Worm (Caenorhabditis elegans) whole organism, midembryonic: ENCODE measurements around the gene C44C10.10.

Experiments used
- T22C8.4 ChIP-seq: fragments of 200-800 bp; sonication (Bioruptor generic); IDR thresholded peaks from 2 replicates; pipeline ENCODE4 v1.3.6; 2022; ENCODE audit warnings: missing genetic modification characterization, missing compliant biosample characterization
- cog-1 ChIP-seq: sonication (generic microtip); optimal IDR thresholded peaks from 2 replicates; lab custom pipeline; 2016; ENCODE audit warnings: missing genetic modification characterization, missing compliant biosample characterization
- flt-1 ChIP-seq: fragments of 200-800 bp; sonication (Bioruptor generic); IDR thresholded peaks from 2 replicates; pipeline ENCODE4 v1.3.6; 2022; ENCODE audit warnings: missing genetic modification characterization, missing compliant biosample characterization
- klf-2 ChIP-seq: fragments of 200-800 bp; sonication (Bioruptor generic); conservative IDR thresholded peaks from 2 replicates; pipeline ENCODE4 v1.3.6; 2022; ENCODE audit warnings: missing genetic modification reagents, missing genetic modification characterization, missing compliant biosample characterization
- med-1 ChIP-seq: sonication (generic microtip); optimal IDR thresholded peaks from 2 replicates; lab custom pipeline; 2017; ENCODE audit warnings: missing genetic modification characterization, mild to moderate bottlenecking, missing compliant biosample characterization, antibody characterized with exemption, missing genetic modification reagents; ENCODE audit not compliant: insufficient read depth
- ref-1 ChIP-seq: fragments of 200-800 bp; sonication (Bioruptor generic); conservative IDR thresholded peaks from 2 replicates; pipeline ENCODE4 v1.3.6; 2022; ENCODE audit warnings: missing genetic modification reagents, missing genetic modification characterization, missing compliant biosample characterization
- tab-1 ChIP-seq: fragments of 200-800 bp; sonication (Bioruptor generic); IDR thresholded peaks from 2 replicates; pipeline ENCODE4 v1.3.6; 2022; ENCODE audit warnings: missing genetic modification characterization, missing compliant biosample characterization
- ztf-23 ChIP-seq: fragments of 200-800 bp; sonication (Bioruptor generic); IDR thresholded peaks from 2 replicates; pipeline ENCODE4 v1.3.6; 2022; ENCODE audit warnings: missing genetic modification reagents, missing genetic modification characterization, missing compliant biosample characterization
- ztf-29 ChIP-seq: fragments of 200-800 bp; sonication (Bioruptor generic); IDR thresholded peaks from 2 replicates; pipeline ENCODE4 v1.3.6; 2022; ENCODE audit warnings: missing genetic modification reagents, missing genetic modification characterization, missing compliant biosample characterization

C44C10.10 gene

DNA sequence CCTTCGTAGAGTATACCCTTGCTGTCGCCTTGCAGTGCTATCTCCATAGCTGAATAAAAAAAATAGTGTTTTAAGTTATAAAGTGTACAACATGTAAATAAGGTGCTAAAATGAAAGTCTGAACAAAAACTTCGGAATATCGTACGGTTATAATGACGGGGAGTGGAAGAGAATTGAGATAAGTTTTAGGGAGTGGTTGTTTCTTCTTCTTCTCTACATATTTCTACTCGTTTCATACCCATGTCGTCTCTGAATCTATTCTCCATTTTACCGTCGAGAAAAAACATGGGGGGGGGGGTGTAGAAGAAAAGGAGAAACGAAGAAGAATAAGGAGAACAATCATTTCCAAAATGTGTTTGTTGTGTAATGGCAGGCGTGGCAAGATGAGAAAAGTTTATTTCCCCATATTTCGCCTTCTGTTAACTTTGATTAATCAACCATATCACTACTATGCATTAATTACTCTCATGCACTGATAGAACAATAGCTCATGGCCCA is 26.4 kb downstream of the C44C10.10 start, which contains the start of gene C44C10.9:
Gene C44C10.9 (minus strand): TSS at position 51 of the 498 bp plus-strand sequence.
- TF ChIP-seq flt-1 (GFP tag; lab: Robert Waterston, UW): no peak
- no peak for TF ChIP-seq T22C8.4 (GFP tag; lab: Robert Waterston, UW)
- no peak for TF ChIP-seq cog-1 (tag; lab: Kevin White, UChicago)
- no peak for TF ChIP-seq ref-1

DNA sequence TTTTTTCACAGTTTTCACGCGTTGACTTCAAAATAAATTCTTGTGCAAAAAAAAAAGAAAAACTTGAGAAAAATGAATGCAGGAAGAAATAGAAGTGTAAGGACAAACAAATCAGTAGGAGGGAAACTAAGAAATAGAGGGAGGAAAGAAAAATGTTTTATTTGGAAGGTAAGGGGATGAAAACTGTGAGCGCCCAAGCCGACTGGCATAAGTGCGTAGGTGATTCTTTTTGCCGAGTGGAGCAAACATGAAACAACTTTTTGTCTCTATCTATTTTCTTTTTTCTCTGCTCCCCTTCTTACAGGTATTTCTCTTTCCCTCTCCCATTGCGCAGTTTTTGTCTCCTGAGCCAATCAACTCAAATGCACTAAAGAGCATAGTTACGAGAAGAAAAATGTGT is 28.6 kb downstream of the C44C10.10 start:
- TF ChIP-seq ztf-29 (GFP tag; lab: Robert Waterston, UW) (no peak), tab-1 (GFP tag; lab: Robert Waterston, UW) (no peak), ztf-23 (GFP tag; lab: Robert Waterston, UW) (no peak), klf-2 (GFP tag; lab: Robert Waterston, UW) (no peak), ref-1 (no peak), flt-1 (GFP tag; lab: Robert Waterston, UW) (no peak), T22C8.4 (GFP tag; lab: Robert Waterston, UW) (no peak), cog-1 (tag; lab: Kevin White, UChicago) (no peak), med-1 (GFP tag; lab: Kevin White, UChicago) (no peak)

- TF ChIP-seq flt-1 (GFP tag; lab: Robert Waterston, UW): no peak
Measured at ce11 chrX:11720058-11720457, 29.9 kb downstream of the C44C10.10 start.

- no peak for TF ChIP-seq ztf-29 (GFP tag; lab: Robert Waterston, UW)
- no peak for TF ChIP-seq T22C8.4 (GFP tag; lab: Robert Waterston, UW)
- TF ChIP-seq ref-1: no peak
- no peak for TF ChIP-seq tab-1 (GFP tag; lab: Robert Waterston, UW)
- TF ChIP-seq cog-1 (tag; lab: Kevin White, UChicago): no peak
- TF ChIP-seq klf-2 (GFP tag; lab: Robert Waterston, UW): no peak
- no peak for TF ChIP-seq med-1 (GFP tag; lab: Kevin White, UChicago)
- TF ChIP-seq flt-1 (GFP tag; lab: Robert Waterston, UW): no peak
- TF ChIP-seq ztf-23 (GFP tag; lab: Robert Waterston, UW): no peak
Measured at ce11 chrX:11723781-11724201, 33.7 kb downstream of the C44C10.10 start, which contains the start of gene D1053.4. TSS of gene D1053.4 (minus strand) at chrX:11723800.

ce11 chrX:11725646-11726045 is 35.5 kb downstream of the C44C10.10 start:
- TF ChIP-seq ztf-23 (GFP tag; lab: Robert Waterston, UW): no peak
- no peak for TF ChIP-seq ztf-29 (GFP tag; lab: Robert Waterston, UW)
- no peak for TF ChIP-seq T22C8.4 (GFP tag; lab: Robert Waterston, UW)

- TF ChIP-seq flt-1 (GFP tag; lab: Robert Waterston, UW) (no peak), klf-2 (GFP tag; lab: Robert Waterston, UW) (no peak), T22C8.4 (GFP tag; lab: Robert Waterston, UW) (no peak), cog-1 (tag; lab: Kevin White, UChicago) (no peak)
Measured at ce11 chrX:11726450-11726849, 36.3 kb downstream of the C44C10.10 start.

DNA sequence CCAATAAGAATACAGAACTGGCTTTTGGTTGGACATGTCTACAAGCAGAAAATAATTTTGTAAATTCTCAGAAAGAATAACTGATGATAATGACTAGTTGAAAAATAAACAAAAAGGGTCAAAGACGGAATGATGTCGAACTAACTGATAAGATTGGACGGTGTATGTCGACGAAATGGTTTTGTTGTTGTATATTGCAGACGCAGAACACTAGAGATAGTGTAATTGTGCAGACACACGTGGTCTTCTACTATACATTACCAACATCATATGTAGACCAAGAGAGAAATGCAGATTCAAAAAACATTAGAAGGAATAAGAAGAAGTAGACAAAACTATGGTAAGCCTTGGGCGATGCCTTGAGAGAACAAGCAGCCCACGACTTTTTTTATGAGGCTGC is 37.6 kb downstream of the C44C10.10 start, which contains the start of the genes gst-42 and D1053.2:
Gene gst-42 (minus strand): TSS at position 176 of the 400 bp plus-strand sequence.
Gene D1053.2 (plus strand): TSS at position 391 of the 400 bp plus-strand sequence.
- no peak for TF ChIP-seq T22C8.4 (GFP tag; lab: Robert Waterston, UW)
- no peak for TF ChIP-seq ztf-29 (GFP tag; lab: Robert Waterston, UW)
- no peak for TF ChIP-seq tab-1 (GFP tag; lab: Robert Waterston, UW)
- TF ChIP-seq cog-1 (tag; lab: Kevin White, UChicago): no peak
- no peak for TF ChIP-seq med-1 (GFP tag; lab: Kevin White, UChicago)
- no peak for TF ChIP-seq klf-2 (GFP tag; lab: Robert Waterston, UW)
- TF ChIP-seq ztf-23 (GFP tag; lab: Robert Waterston, UW): no peak
- no peak for TF ChIP-seq flt-1 (GFP tag; lab: Robert Waterston, UW)
- no peak for TF ChIP-seq ref-1

ce11 chrX:11732752-11733151 is 42.6 kb downstream of the C44C10.10 start:
- TF ChIP-seq ref-1: no peak
- no peak for TF ChIP-seq ztf-29 (GFP tag; lab: Robert Waterston, UW)
- TF ChIP-seq tab-1 (GFP tag; lab: Robert Waterston, UW): no peak
- no peak for TF ChIP-seq klf-2 (GFP tag; lab: Robert Waterston, UW)
- TF ChIP-seq cog-1 (tag; lab: Kevin White, UChicago): no peak
- TF ChIP-seq flt-1 (GFP tag; lab: Robert Waterston, UW): no peak
- TF ChIP-seq T22C8.4 (GFP tag; lab: Robert Waterston, UW): no peak
- no peak for TF ChIP-seq ztf-23 (GFP tag; lab: Robert Waterston, UW)
- no peak for TF ChIP-seq med-1 (GFP tag; lab: Kevin White, UChicago)

DNA sequence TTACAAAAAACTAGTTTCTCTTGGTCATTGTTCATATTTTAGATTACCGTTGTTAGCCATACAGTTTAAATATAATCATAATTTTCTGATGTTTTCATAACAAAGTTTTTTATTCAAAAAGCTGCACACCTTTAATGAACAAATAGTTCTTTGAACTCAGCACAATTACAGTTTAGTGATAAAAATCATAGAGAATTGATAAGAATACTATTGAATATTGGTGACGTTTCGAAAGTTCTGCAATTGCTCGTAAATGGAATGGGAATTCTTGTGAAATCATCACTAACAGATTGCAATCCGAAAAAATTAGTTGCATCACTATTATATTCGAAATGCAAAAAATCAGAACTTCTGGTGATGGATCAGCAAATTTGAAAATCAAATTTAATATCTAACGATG is 44.0 kb downstream of the C44C10.10 start:
- TF ChIP-seq ref-1: no peak
- TF ChIP-seq med-1 (GFP tag; lab: Kevin White, UChicago): no peak

- no peak for TF ChIP-seq med-1 (GFP tag; lab: Kevin White, UChicago)
- TF ChIP-seq ztf-23 (GFP tag; lab: Robert Waterston, UW): no peak
- no peak for TF ChIP-seq ztf-29 (GFP tag; lab: Robert Waterston, UW)
- no peak for TF ChIP-seq flt-1 (GFP tag; lab: Robert Waterston, UW)
- no peak for TF ChIP-seq cog-1 (tag; lab: Kevin White, UChicago)
- TF ChIP-seq klf-2 (GFP tag; lab: Robert Waterston, UW): no peak
Measured at ce11 chrX:11737053-11737452, 46.9 kb downstream of the C44C10.10 start, which contains the start of gene D1053.3. TSS of gene D1053.3 (minus strand) at chrX:11737153.
